Worm (Caenorhabditis elegans): ENCODE measurements around the gene C12D8.9.

ce11 chrV:10287260-10287659 is 44.3 kb upstream of the C12D8.9 start, which contains the start of gene B0024.3:
- TF ChIP-seq him-1 (tag; optimal IDR thresholded peaks at IDR 0.05) (no peak), W03F9.2 (tag; optimal IDR thresholded peaks at IDR 0.05) (no peak), dao-5 (tag; optimal IDR thresholded peaks at IDR 0.05) (no peak)

All from whole organism, L4/young adult.